Worm (Caenorhabditis elegans): ENCODE data around the gene C45B11.8.
A peak's percentile ranks its signal among the peaks of the same experiment; 100 is the strongest.

C45B11.8 gene

DNA sequence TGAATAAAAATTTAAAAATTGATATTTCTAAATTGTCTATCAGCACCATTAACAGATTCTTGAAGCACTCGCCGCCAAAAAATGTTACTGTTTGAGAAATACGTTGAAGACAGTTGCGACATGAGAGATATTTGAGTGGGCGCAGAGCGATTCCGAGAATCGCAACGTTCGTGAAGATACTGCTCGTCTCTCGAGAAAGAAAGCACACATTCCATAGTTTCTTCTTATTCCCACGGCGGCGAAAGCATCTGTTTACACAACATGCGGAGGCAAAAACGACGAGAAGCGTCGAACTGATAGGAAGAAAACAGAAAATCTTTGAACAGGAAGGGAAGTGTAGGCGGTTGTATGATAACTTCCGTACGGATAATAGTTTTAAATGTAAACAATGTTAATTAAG is 41.9 kb downstream of the C45B11.8 start:
- TF ChIP-seq hnd-1 (tag; optimal IDR thresholded peaks at IDR 0.05) (no peak), F13C5.2 (tag; optimal IDR thresholded peaks at IDR 0.05) (no peak), sea-1 (GFP tag; conservative IDR thresholded peaks at IDR 0.05) (no peak), tra-4 (tag; optimal IDR thresholded peaks at IDR 0.05) (no peak), ets-7 (tag; optimal IDR thresholded peaks at IDR 0.05) (no peak)

DNA sequence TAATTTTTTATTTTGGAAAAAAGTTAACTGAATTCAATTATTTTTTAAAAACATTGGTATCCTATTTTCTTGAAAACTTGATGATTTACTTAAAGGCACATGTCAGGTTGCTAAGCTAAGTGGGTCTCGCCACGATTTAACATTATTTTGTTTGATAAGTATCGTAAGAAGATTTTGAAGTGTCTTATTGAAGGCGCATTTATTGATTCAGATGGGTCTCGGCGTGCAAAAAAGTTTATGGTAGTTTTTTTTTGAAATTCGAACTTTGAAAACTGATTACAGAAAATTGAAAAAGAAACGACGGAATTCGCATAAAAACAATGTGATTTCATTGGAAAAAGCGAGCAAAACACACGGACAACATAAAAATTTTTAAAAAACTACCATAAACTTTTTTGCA is 42.4 kb downstream of the C45B11.8 start:
- TF ChIP-seq tbx-37 (GFP tag; conservative IDR thresholded peaks at IDR 0.05) (no peak), ceh-13 (GFP tag; optimal IDR thresholded peaks at IDR 0.05) (no peak), sea-1 (GFP tag; conservative IDR thresholded peaks at IDR 0.05) (no peak), ama-1 (optimal IDR thresholded peaks at IDR 0.05) (no peak), hmbx-1 (tag; optimal IDR thresholded peaks at IDR 0.05) (no peak), ets-7 (tag; optimal IDR thresholded peaks at IDR 0.05) (no peak), tbx-11 (GFP tag; IDR thresholded peaks at IDR 0.05) (no peak), flt-1 (GFP tag; IDR thresholded peaks at IDR 0.05) (no peak), aly-1 (tag; optimal IDR thresholded peaks at IDR 0.05) (no peak), scrt-1 (GFP tag; IDR thresholded peaks at IDR 0.05) (no peak), hmg-4 (GFP tag; optimal IDR thresholded peaks at IDR 0.05) (no peak), hnd-1 (tag; optimal IDR thresholded peaks at IDR 0.05) (no peak), F13C5.2 (tag; optimal IDR thresholded peaks at IDR 0.05) (no peak), B0310.2 (tag; optimal IDR thresholded peaks at IDR 0.05) (no peak), tra-4 (tag; optimal IDR thresholded peaks at IDR 0.05) (no peak), pes-1 (GFP tag; IDR thresholded peaks at IDR 0.05) (no peak), ceh-36 (tag; optimal IDR thresholded peaks at IDR 0.05) (no peak)

DNA sequence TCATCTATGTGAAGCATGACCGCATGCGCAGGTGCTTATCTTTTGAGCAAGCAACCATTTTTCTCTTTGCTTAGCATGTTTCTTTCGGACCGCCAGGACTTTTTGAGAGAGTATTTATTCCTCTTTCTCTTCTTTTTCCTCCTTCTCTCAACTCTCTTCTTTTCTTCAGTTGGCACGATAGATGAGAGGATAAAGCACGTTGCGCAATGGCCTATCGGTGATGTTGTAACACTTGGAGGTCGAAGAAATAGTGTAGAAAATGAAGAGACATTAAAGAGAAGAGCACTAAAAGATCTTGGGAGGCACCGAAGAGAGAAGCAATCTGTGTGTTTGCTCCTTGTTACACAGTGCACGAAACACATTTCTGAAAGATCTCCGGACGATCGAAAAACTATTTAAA is 43.1 kb downstream of the C45B11.8 start:
- peak; percentile 35 for TF ChIP-seq F13C5.2 (tag; optimal IDR thresholded peaks at IDR 0.05)
- TF ChIP-seq ama-1 (optimal IDR thresholded peaks at IDR 0.05) = no peak
- peak; percentile 22 for TF ChIP-seq hmg-4 (GFP tag; optimal IDR thresholded peaks at IDR 0.05)

DNA sequence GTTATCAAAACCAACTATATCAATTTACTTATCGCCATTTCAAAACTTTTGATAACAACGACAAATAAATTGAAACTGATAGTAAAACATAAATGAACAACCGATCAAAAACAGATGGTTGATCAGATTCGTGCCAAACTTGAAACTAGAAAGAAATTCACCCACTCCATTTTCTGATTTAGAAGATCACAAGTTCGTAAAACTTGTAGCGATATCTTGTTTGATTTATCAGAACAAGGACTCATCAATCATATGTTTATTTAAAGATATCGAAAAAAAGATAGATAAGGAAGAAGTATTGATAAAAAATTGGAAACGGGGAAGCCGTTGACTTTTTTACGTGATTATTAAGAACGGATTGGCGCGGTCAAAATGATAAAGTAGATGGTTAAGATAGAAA is 46.5 kb downstream of the C45B11.8 start:
- TF ChIP-seq hmbx-1 (tag; optimal IDR thresholded peaks at IDR 0.05) = no peak
- no peak for TF ChIP-seq ama-1 (optimal IDR thresholded peaks at IDR 0.05)
- TF ChIP-seq ets-7 (tag; optimal IDR thresholded peaks at IDR 0.05) = no peak
- no peak for TF ChIP-seq scrt-1 (GFP tag; IDR thresholded peaks at IDR 0.05)
- no peak for TF ChIP-seq F13C5.2 (tag; optimal IDR thresholded peaks at IDR 0.05)
- no peak for TF ChIP-seq tra-4 (tag; optimal IDR thresholded peaks at IDR 0.05)
- no peak for TF ChIP-seq ceh-36 (tag; optimal IDR thresholded peaks at IDR 0.05)
- TF ChIP-seq tbx-11 (GFP tag; IDR thresholded peaks at IDR 0.05) = no peak
- no peak for TF ChIP-seq pes-1 (GFP tag; IDR thresholded peaks at IDR 0.05)
- no peak for TF ChIP-seq hmg-4 (GFP tag; optimal IDR thresholded peaks at IDR 0.05)
- no peak for TF ChIP-seq ceh-13 (GFP tag; optimal IDR thresholded peaks at IDR 0.05)
- TF ChIP-seq aly-1 (tag; optimal IDR thresholded peaks at IDR 0.05) = no peak
- no peak for TF ChIP-seq sea-1 (GFP tag; conservative IDR thresholded peaks at IDR 0.05)
- no peak for TF ChIP-seq hnd-1 (tag; optimal IDR thresholded peaks at IDR 0.05)
- no peak for TF ChIP-seq B0310.2 (tag; optimal IDR thresholded peaks at IDR 0.05)
- TF ChIP-seq flt-1 (GFP tag; IDR thresholded peaks at IDR 0.05) = no peak
- TF ChIP-seq tbx-37 (GFP tag; conservative IDR thresholded peaks at IDR 0.05) = no peak

DNA sequence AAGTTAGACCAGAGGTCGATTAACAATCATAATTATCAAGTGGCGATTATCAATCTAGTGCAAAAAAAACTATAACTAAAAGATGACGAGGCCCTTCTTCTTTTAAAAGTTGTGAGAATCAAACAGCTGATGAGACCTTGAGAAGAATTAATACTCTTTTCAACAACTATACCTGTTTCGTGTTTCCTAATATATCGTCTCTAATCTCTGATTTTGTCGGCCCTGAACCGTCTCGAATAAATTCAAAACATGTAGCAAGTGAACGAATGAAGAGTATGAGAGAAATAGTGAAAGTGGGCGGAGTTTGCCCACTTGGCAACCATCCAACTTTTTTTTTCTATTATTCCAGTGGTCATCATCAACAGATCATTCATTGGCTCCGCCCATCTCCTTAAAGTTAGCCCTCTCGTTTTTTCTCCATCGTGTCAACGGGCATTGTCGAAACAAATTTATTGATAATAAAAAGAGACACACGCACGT is 47.0 kb downstream of the C45B11.8 start, which contains the start of gene Y42A5A.1:
Gene Y42A5A.1 (plus strand): TSS at position 430 of the 480 bp plus-strand sequence.
- TF ChIP-seq ceh-13 (GFP tag; optimal IDR thresholded peaks at IDR 0.05) (no peak), scrt-1 (GFP tag; IDR thresholded peaks at IDR 0.05) (no peak)

Data from whole organism, early embryonic.